Fruit fly (Drosophila melanogaster) whole organism, embryonic: ENCODE measurements around the gene CG12522.
A peak's percentile ranks its signal among the peaks of the same experiment; 100 is the strongest.

Source experiments
- Antp ChIP-seq: fragments of 200-800 bp; sonication (Bioruptor generic); optimal IDR thresholded peaks from 3 replicates; lab custom pipeline; 2016; ENCODE audit warnings: missing biosample characterization, missing genetic modification characterization
- Atf3 ChIP-seq: fragments of 200-800 bp; sonication (Bioruptor generic); optimal IDR thresholded peaks from 3 replicates; lab custom pipeline; 2016; ENCODE audit warnings: missing biosample characterization, missing genetic modification characterization
- Atf6 ChIP-seq: fragments of 200-800 bp; sonication (Bioruptor generic); IDR thresholded peaks from 2 replicates; pipeline ENCODE4 v1.3.6; 2022; ENCODE audit warnings: missing biosample characterization, missing genetic modification characterization
- BEAF-32 ChIP-seq: fragments of 200-800 bp; sonication (Bioruptor generic); optimal IDR thresholded peaks from 3 replicates; lab custom pipeline; 2017; ENCODE audit warnings: missing biosample characterization, missing genetic modification characterization, mild to moderate bottlenecking, moderate library complexity, missing genetic modification reagents
- Bgb ChIP-seq: fragments of 200-800 bp; sonication (Bioruptor generic); IDR thresholded peaks from 2 replicates; pipeline ENCODE4 v1.3.6; 2022; ENCODE audit warnings: missing biosample characterization, missing genetic modification characterization; ENCODE audit not compliant: partially characterized antibody
- Bteb2 ChIP-seq: fragments of 200-800 bp; sonication (Bioruptor generic); optimal IDR thresholded peaks from 2 replicates; lab custom pipeline; 2016; ENCODE audit warnings: missing biosample characterization, missing genetic modification characterization
- CG10209 ChIP-seq: fragments of 200-800 bp; sonication (Bioruptor generic); optimal IDR thresholded peaks from 3 replicates; lab custom pipeline; 2017; ENCODE audit warnings: missing biosample characterization, mild to moderate bottlenecking, missing genetic modification characterization, missing genetic modification reagents
- CG11247 ChIP-seq: fragments of 200-800 bp; sonication (Bioruptor generic); IDR thresholded peaks from 2 replicates; pipeline ENCODE4 v1.3.6; 2022; ENCODE audit warnings: missing biosample characterization, missing genetic modification characterization
- CG11560 ChIP-seq: fragments of 200-800 bp; sonication (Bioruptor generic); IDR thresholded peaks from 3 replicates; pipeline ENCODE4 v1.3.6; 2022; ENCODE audit warnings: missing biosample characterization, missing genetic modification characterization
- CG12942 ChIP-seq: fragments of 200-800 bp; sonication (Bioruptor generic); optimal IDR thresholded peaks from 3 replicates; lab custom pipeline; 2016; ENCODE audit warnings: missing biosample characterization, missing genetic modification characterization
- CG13424 ChIP-seq: fragments of 200-800 bp; sonication (Bioruptor generic); optimal IDR thresholded peaks from 2 replicates; lab custom pipeline; 2019; ENCODE audit warnings: missing biosample characterization, mild to moderate bottlenecking, missing genetic modification characterization, moderate library complexity
- CG13624 ChIP-seq: fragments of 200-800 bp; sonication (Bioruptor generic); optimal IDR thresholded peaks from 2 replicates; lab custom pipeline; 2016; ENCODE audit warnings: missing biosample characterization, missing genetic modification characterization
- CG15073 ChIP-seq: fragments of 200-800 bp; sonication (Bioruptor generic); optimal IDR thresholded peaks from 2 replicates; lab custom pipeline; 2016; ENCODE audit warnings: missing biosample characterization, missing genetic modification characterization
- CG17186 ChIP-seq: fragments of 200-800 bp; sonication (Bioruptor generic); optimal IDR thresholded peaks from 3 replicates; lab custom pipeline; 2017; ENCODE audit warnings: missing biosample characterization, missing genetic modification reagents, missing genetic modification characterization
- CG18599 ChIP-seq: fragments of 200-800 bp; sonication (Bioruptor generic); optimal IDR thresholded peaks from 3 replicates; lab custom pipeline; 2017; ENCODE audit warnings: missing biosample characterization, missing genetic modification characterization, mild to moderate bottlenecking, moderate library complexity, missing genetic modification reagents
- CG2202 ChIP-seq: fragments of 200-800 bp; sonication (Bioruptor generic); optimal IDR thresholded peaks from 2 replicates; lab custom pipeline; 2018; ENCODE audit warnings: missing biosample characterization, mild to moderate bottlenecking, missing genetic modification characterization
- CG4854 ChIP-seq: fragments of 200-800 bp; sonication (Bioruptor generic); optimal IDR thresholded peaks from 2 replicates; lab custom pipeline; 2016; ENCODE audit warnings: missing biosample characterization, missing genetic modification characterization, inconsistent platforms
- CG6765 ChIP-seq: fragments of 200-800 bp; sonication (Bioruptor generic); optimal IDR thresholded peaks from 3 replicates; lab custom pipeline; 2017; ENCODE audit warnings: missing biosample characterization, mild to moderate bottlenecking, missing genetic modification characterization
- CG7372 ChIP-seq: fragments of 200-800 bp; sonication (Bioruptor generic); IDR thresholded peaks from 2 replicates; pipeline ENCODE4 v1.3.6; 2022; ENCODE audit warnings: missing biosample characterization, missing genetic modification characterization
- D ChIP-seq, 2 experiments: fragments of 200-800 bp in 1 of 2; fragments of >200 bp in 1 of 2; sonication (Bioruptor generic) in 1 of 2; optimal IDR thresholded peaks; 2 replicates in 1 of 2; 3 replicates in 1 of 2; lab custom pipeline; 2017; ENCODE audit warnings: mild to moderate bottlenecking in 1 of 2, missing biosample characterization in 1 of 2, missing genetic modification characterization in 1 of 2, missing genetic modification reagents in 1 of 2
- Dbx ChIP-seq: fragments of 200-800 bp; sonication (Bioruptor generic); IDR thresholded peaks from 3 replicates; pipeline ENCODE4 v1.3.6; 2022; ENCODE audit warnings: missing biosample characterization, missing genetic modification characterization
- Dek ChIP-seq: fragments of 200-800 bp; sonication (Bioruptor generic); optimal IDR thresholded peaks from 3 replicates; lab custom pipeline; 2019; ENCODE audit warnings: missing biosample characterization, mild to moderate bottlenecking, missing genetic modification characterization, moderate library complexity
- Dip3 ChIP-seq: fragments of 200-800 bp; sonication (Bioruptor generic); optimal IDR thresholded peaks from 3 replicates; lab custom pipeline; 2016; ENCODE audit warnings: missing biosample characterization, missing genetic modification characterization
- Gug ChIP-seq: fragments of 200-800 bp; sonication (Bioruptor generic); IDR thresholded peaks from 4 replicates; pipeline ENCODE4 v1.3.6; 2022; ENCODE audit warnings: missing biosample characterization, missing genetic modification characterization
- Hand ChIP-seq: fragments of 200-800 bp; sonication (Bioruptor generic); optimal IDR thresholded peaks from 2 replicates; lab custom pipeline; 2017; ENCODE audit warnings: mild to moderate bottlenecking, missing biosample characterization, missing genetic modification reagents, missing genetic modification characterization
- Hey ChIP-seq: fragments of 200-800 bp; sonication (Bioruptor generic); optimal IDR thresholded peaks from 3 replicates; lab custom pipeline; 2018; ENCODE audit warnings: missing biosample characterization, mild to moderate bottlenecking, missing genetic modification characterization
- Kr ChIP-seq: fragments of 200-800 bp; sonication (Bioruptor generic); optimal IDR thresholded peaks from 2 replicates; lab custom pipeline; 2017; ENCODE audit warnings: missing biosample characterization, mild to moderate bottlenecking, missing genetic modification characterization
- Lpt ChIP-seq: fragments of >200 bp; optimal IDR thresholded peaks from 2 replicates; lab custom pipeline; 2018; ENCODE audit warnings: missing biosample characterization, missing genetic modification characterization
- Mes4 ChIP-seq: fragments of 200-800 bp; sonication (Bioruptor generic); optimal IDR thresholded peaks from 2 replicates; lab custom pipeline; 2016; ENCODE audit warnings: missing biosample characterization, missing genetic modification characterization
- Oli ChIP-seq: fragments of 200-800 bp; sonication (Bioruptor generic); optimal IDR thresholded peaks from 2 replicates; lab custom pipeline; 2018; ENCODE audit warnings: missing biosample characterization, mild to moderate bottlenecking, missing genetic modification characterization, moderate library complexity
- Optix ChIP-seq: fragments of 200-800 bp; sonication (Bioruptor generic); IDR thresholded peaks from 3 replicates; pipeline ENCODE4 v1.3.6; 2022; ENCODE audit warnings: missing biosample characterization, missing genetic modification characterization
- Sry-β ChIP-seq: fragments of 200-800 bp; sonication (Bioruptor generic); optimal IDR thresholded peaks from 2 replicates; lab custom pipeline; 2018; ENCODE audit warnings: missing biosample characterization, mild to moderate bottlenecking, missing genetic modification characterization, moderate library complexity
- Vsx1 ChIP-seq: fragments of 200-800 bp; sonication (Bioruptor generic); optimal IDR thresholded peaks from 2 replicates; lab custom pipeline; 2017; ENCODE audit warnings: missing biosample characterization, mild to moderate bottlenecking, missing genetic modification characterization, missing genetic modification reagents
- ap ChIP-seq: fragments of 200-800 bp; sonication (Bioruptor generic); IDR thresholded peaks from 2 replicates; pipeline ENCODE4 v1.3.6; 2022; ENCODE audit warnings: missing biosample characterization, missing genetic modification characterization
- bbx ChIP-seq: fragments of 200-800 bp; sonication (Bioruptor generic); IDR thresholded peaks from 2 replicates; pipeline ENCODE4 v1.3.6; 2022; ENCODE audit warnings: missing biosample characterization, missing genetic modification characterization; ENCODE audit not compliant: partially characterized antibody
- btn ChIP-seq: fragments of 200-800 bp; sonication (Bioruptor generic); optimal IDR thresholded peaks from 2 replicates; lab custom pipeline; 2016; ENCODE audit warnings: missing biosample characterization, missing genetic modification characterization
- ewg ChIP-seq: fragments of 200-800 bp; sonication (Bioruptor generic); optimal IDR thresholded peaks from 3 replicates; lab custom pipeline; 2017; ENCODE audit warnings: mild to moderate bottlenecking, missing biosample characterization, missing genetic modification reagents, missing genetic modification characterization
- gcm2 ChIP-seq: fragments of 200-800 bp; sonication (Bioruptor generic); optimal IDR thresholded peaks from 2 replicates; lab custom pipeline; 2016; ENCODE audit warnings: missing biosample characterization, missing genetic modification characterization
- lola ChIP-seq, 3 experiments: fragments of >200 bp in 2 of 3; fragments of 200-800 bp in 1 of 3; sonication (Bioruptor generic) in 1 of 3; optimal IDR thresholded peaks; 2 replicates each; lab custom pipeline; 2017 to 2019; ENCODE audit warnings: missing biosample characterization in 3 of 3, missing genetic modification characterization in 3 of 3, mild to moderate bottlenecking in 1 of 3, moderate library complexity in 1 of 3
- onecut ChIP-seq: fragments of 200-800 bp; sonication (Bioruptor generic); IDR thresholded peaks from 2 replicates; pipeline ENCODE4 v1.3.6; 2022; ENCODE audit warnings: missing biosample characterization, missing genetic modification characterization
- p53 ChIP-seq: fragments of 200-800 bp; sonication (Bioruptor generic); optimal IDR thresholded peaks from 2 replicates; lab custom pipeline; 2016; ENCODE audit warnings: missing biosample characterization, missing genetic modification characterization
- ranshi ChIP-seq: fragments of 200-800 bp; sonication (Bioruptor generic); IDR thresholded peaks from 2 replicates; pipeline ENCODE4 v1.3.6; 2022; ENCODE audit warnings: missing biosample characterization, missing genetic modification characterization
- ro ChIP-seq: fragments of 200-800 bp; sonication (Bioruptor generic); IDR thresholded peaks from 2 replicates; pipeline ENCODE4 v1.3.6; 2022; ENCODE audit warnings: missing biosample characterization, missing genetic modification characterization
- so ChIP-seq: fragments of 200-800 bp; sonication (Bioruptor generic); IDR thresholded peaks from 3 replicates; pipeline ENCODE4 v1.3.6; 2022; ENCODE audit warnings: missing biosample characterization, missing genetic modification characterization
- sob ChIP-seq: fragments of 200-800 bp; sonication (Bioruptor generic); IDR thresholded peaks from 2 replicates; pipeline ENCODE4 v1.3.6; 2022; ENCODE audit warnings: missing biosample characterization, missing genetic modification characterization
- sug ChIP-seq: fragments of 200-800 bp; optimal IDR thresholded peaks from 2 replicates; lab custom pipeline; 2019; ENCODE audit warnings: missing biosample characterization, mild to moderate bottlenecking, missing genetic modification characterization, moderate library complexity
- unpg ChIP-seq: fragments of 200-800 bp; sonication (Bioruptor generic); optimal IDR thresholded peaks from 3 replicates; lab custom pipeline; 2018; ENCODE audit warnings: missing biosample characterization, mild to moderate bottlenecking, missing genetic modification characterization, moderate library complexity
- vfl ChIP-seq: fragments of 200-800 bp; sonication (Bioruptor generic); optimal IDR thresholded peaks from 2 replicates; lab custom pipeline; 2016; ENCODE audit warnings: missing biosample characterization, missing genetic modification characterization
- wor ChIP-seq: fragments of 200-800 bp; sonication (Bioruptor generic); IDR thresholded peaks from 2 replicates; pipeline ENCODE4 v1.3.6; 2022; ENCODE audit warnings: missing biosample characterization, missing genetic modification characterization
- zfh2 ChIP-seq: fragments of 200-800 bp; sonication (Bioruptor generic); optimal IDR thresholded peaks from 2 replicates; lab custom pipeline; 2016; ENCODE audit warnings: missing biosample characterization, missing genetic modification characterization

The CG12522 gene

dm6 chr3L:11093046-11093520 lies 15.0 kb upstream of the CG12522 start, which contains the start of gene JIL-1 (continued):
- TF ChIP-seq ro (GFP tag; lab: Robert Waterston, UW) (no peak), so (GFP tag; lab: Robert Waterston, UW) (peak; percentile 28; the same call in 2 of the 3 replicates), CG4854 (peak; percentile 48), ranshi (GFP tag; lab: Robert Waterston, UW) (peak; percentile 63), Vsx1 (peak; percentile 19), Gug (GFP tag; lab: Robert Waterston, UW) (peak; percentile 80), bbx (GFP tag; lab: Robert Waterston, UW) (peak; percentile 89), CG13424 (peak; percentile 35), ewg (GFP tag; lab: Kevin White, UChicago) (peak; percentile 6), CG12942 (GFP tag; lab: Kevin White, UChicago) (peak; percentile 60), Dek (tag; lab: Kevin White, UChicago) (peak; percentile 65), Antp (GFP tag; lab: Kevin White, UChicago) (peak; percentile 31), Atf3 (GFP tag; lab: Kevin White, UChicago) (no peak), CG7372 (peak; percentile 48; the same call in 1 of the 2 replicates), wor (GFP tag; lab: Robert Waterston, UW) (0 out of 2 replicates have a peak, but pooled peaks have one; percentile 11), CG17186 (GFP tag; lab: Kevin White, UChicago) (no peak), D (optimal IDR thresholded peaks at IDR 0.05; lab: Kevin White, UChicago) (no peak), D (GFP tag; optimal IDR thresholded peaks at IDR 0.05; lab: Kevin White, UChicago) (peak; percentile 1), btn (GFP tag; lab: Kevin White, UChicago) (no peak), Hand (GFP tag; lab: Kevin White, UChicago) (no peak), CG11247 (GFP tag; lab: Robert Waterston, UW) (peak; percentile 83), Sry-β (GFP tag; lab: Kevin White, UChicago) (peak; percentile 4), lola (GFP tag; optimal IDR thresholded peaks at IDR 0.05; lab: Kevin White, UChicago) (peak in 1 of 3 experiments; percentile 30), CG15073 (GFP tag; lab: Kevin White, UChicago) (no peak), CG2202 (tag; lab: Kevin White, UChicago) (peak; percentile 34), onecut (GFP tag; lab: Robert Waterston, UW) (peak; percentile 56), CG6765 (GFP tag; lab: Kevin White, UChicago) (peak; percentile 46), Oli (tag; lab: Kevin White, UChicago) (peak; percentile 35), CG10209 (GFP tag; lab: Kevin White, UChicago) (peak; percentile 59), Lpt (GFP tag; lab: Kevin White, UChicago) (no peak), zfh2 (GFP tag; lab: Kevin White, UChicago) (peak; percentile 71), Dip3 (peak; percentile 48), unpg (GFP tag; lab: Kevin White, UChicago) (peak; percentile 30), CG18599 (peak; percentile 72), Mes4 (GFP tag; lab: Kevin White, UChicago) (no peak), sob (GFP tag; lab: Robert Waterston, UW) (peak; percentile 93), ap (GFP tag; lab: Robert Waterston, UW) (no peak), sug (tag; lab: Kevin White, UChicago) (peak; percentile 67), Hey (no peak), BEAF-32 (GFP tag; lab: Kevin White, UChicago) (peak; percentile 89), Dbx (peak; percentile 93), Atf6 (GFP tag; lab: Robert Waterston, UW) (peak; percentile 67), Bteb2 (GFP tag; lab: Kevin White, UChicago) (peak; percentile 18), CG11560 (tag; lab: Robert Waterston, UW) (peak; percentile 20; the same call in 1 of the 3 replicates), Bgb (GFP tag; lab: Robert Waterston, UW) (peak; percentile 92), Kr (GFP tag; lab: Kevin White, UChicago) (no peak), p53 (GFP tag; lab: Kevin White, UChicago) (no peak), CG13624 (GFP tag; lab: Kevin White, UChicago) (peak; percentile 46), gcm2 (no peak), Optix (GFP tag; lab: Robert Waterston, UW) (no peak), vfl (GFP tag; lab: Kevin White, UChicago) (peak; percentile 64)
